Fruit fly (Drosophila melanogaster) whole organism, embryonic: ENCODE results near the gene CG13622.
A peak's percentile ranks its signal among the peaks of the same experiment; 100 is the strongest.

Experiments
- Atf3 ChIP-seq: fragments of 200-800 bp; sonication (Bioruptor generic); optimal IDR thresholded peaks from 3 replicates; lab custom pipeline; 2016; ENCODE audit warnings: missing biosample characterization, missing genetic modification characterization
- Bdp1 ChIP-seq: fragments of 200-800 bp; sonication (Bioruptor generic); optimal IDR thresholded peaks from 3 replicates; lab custom pipeline; 2016; ENCODE audit warnings: missing biosample characterization, missing genetic modification characterization
- C15 ChIP-seq: fragments of 200-800 bp; sonication (Bioruptor generic); IDR thresholded peaks from 3 replicates; pipeline ENCODE4 v1.3.6; 2022; ENCODE audit warnings: missing biosample characterization, missing genetic modification characterization
- CG1024 ChIP-seq: fragments of 200-800 bp; sonication (Bioruptor generic); IDR thresholded peaks from 2 replicates; pipeline ENCODE4 v1.3.6; 2022; ENCODE audit warnings: missing biosample characterization, missing genetic modification characterization
- CG11398 ChIP-seq: fragments of 200-800 bp; sonication (Bioruptor generic); optimal IDR thresholded peaks from 2 replicates; lab custom pipeline; 2016; ENCODE audit warnings: missing biosample characterization, missing genetic modification characterization
- CG12071 ChIP-seq: fragments of 200-800 bp; sonication (Bioruptor generic); optimal IDR thresholded peaks from 3 replicates; lab custom pipeline; 2018; ENCODE audit warnings: missing biosample characterization, mild to moderate bottlenecking, missing genetic modification characterization
- CG1233 ChIP-seq: fragments of 200-800 bp; sonication (Bioruptor generic); optimal IDR thresholded peaks from 4 replicates; lab custom pipeline; 2018; ENCODE audit warnings: missing biosample characterization, mild to moderate bottlenecking, missing genetic modification characterization
- CG17802 ChIP-seq: fragments of 200-800 bp; sonication (Bioruptor generic); optimal IDR thresholded peaks from 2 replicates; lab custom pipeline; 2018; ENCODE audit warnings: missing biosample characterization, mild to moderate bottlenecking, missing genetic modification characterization, moderate library complexity
- CG18619 ChIP-seq: fragments of 200-800 bp; sonication (Bioruptor generic); optimal IDR thresholded peaks from 3 replicates; lab custom pipeline; 2017; ENCODE audit warnings: missing biosample characterization, mild to moderate bottlenecking, missing genetic modification characterization
- CG2889 ChIP-seq: fragments of 200-800 bp; sonication (Bioruptor generic); IDR thresholded peaks from 3 replicates; pipeline ENCODE4 v1.3.6; 2022; ENCODE audit warnings: missing biosample characterization, missing genetic modification characterization
- CG32767 ChIP-seq: fragments of 200-800 bp; sonication (Bioruptor generic); IDR thresholded peaks from 2 replicates; pipeline ENCODE4 v1.3.6; 2022; ENCODE audit warnings: missing biosample characterization, missing genetic modification characterization
- CG4424 ChIP-seq: fragments of 200-800 bp; sonication (Bioruptor generic); optimal IDR thresholded peaks from 3 replicates; lab custom pipeline; 2016; ENCODE audit warnings: missing biosample characterization, missing genetic modification characterization
- CG4707 ChIP-seq: fragments of 200-800 bp; sonication (Bioruptor generic); optimal IDR thresholded peaks from 2 replicates; lab custom pipeline; 2018; ENCODE audit warnings: missing biosample characterization, mild to moderate bottlenecking, missing genetic modification characterization, moderate library complexity
- CG5180 ChIP-seq: fragments of 200-800 bp; sonication (Bioruptor generic); optimal IDR thresholded peaks from 3 replicates; lab custom pipeline; 2017; ENCODE audit warnings: missing biosample characterization, missing genetic modification characterization, mild to moderate bottlenecking, moderate library complexity, missing genetic modification reagents
- CG7271 ChIP-seq: fragments of 200-800 bp; sonication (Bioruptor generic); optimal IDR thresholded peaks from 2 replicates; lab custom pipeline; 2018; ENCODE audit warnings: missing biosample characterization, mild to moderate bottlenecking, missing genetic modification characterization, moderate library complexity
- CG8089 ChIP-seq: fragments of 200-800 bp; sonication (Bioruptor generic); optimal IDR thresholded peaks from 3 replicates; lab custom pipeline; 2016; ENCODE audit warnings: missing biosample characterization, missing genetic modification characterization
- CG8924 ChIP-seq: fragments of 200-800 bp; optimal IDR thresholded peaks from 3 replicates; lab custom pipeline; 2019; ENCODE audit warnings: missing biosample characterization, mild to moderate bottlenecking, missing genetic modification characterization, moderate library complexity
- CG9437 ChIP-seq: fragments of 200-800 bp; sonication (Bioruptor generic); optimal IDR thresholded peaks from 2 replicates; lab custom pipeline; 2018; ENCODE audit warnings: missing biosample characterization, mild to moderate bottlenecking, missing genetic modification characterization
- CTCF ChIP-seq: fragments of 200-800 bp; sonication (Bioruptor generic); optimal IDR thresholded peaks from 2 replicates; lab custom pipeline; 2017; ENCODE audit warnings: missing biosample characterization, mild to moderate bottlenecking, missing genetic modification characterization, moderate library complexity
- D19A ChIP-seq: fragments of 200-800 bp; optimal IDR thresholded peaks from 3 replicates; lab custom pipeline; 2019; ENCODE audit warnings: missing biosample characterization, mild to moderate bottlenecking, missing genetic modification characterization, moderate library complexity
- Doc2 ChIP-seq: fragments of 200-800 bp; sonication (Bioruptor generic); IDR thresholded peaks from 2 replicates; pipeline ENCODE4 v1.3.6; 2022; ENCODE audit warnings: missing biosample characterization, missing genetic modification characterization
- Dp ChIP-seq: fragments of 200-800 bp; sonication (Bioruptor generic); optimal IDR thresholded peaks from 2 replicates; lab custom pipeline; 2018; ENCODE audit warnings: missing biosample characterization, mild to moderate bottlenecking, missing genetic modification characterization, moderate library complexity
- E2f2 ChIP-seq: fragments of 200-800 bp; sonication (Bioruptor generic); IDR thresholded peaks from 2 replicates; pipeline ENCODE4 v1.3.6; 2022; ENCODE audit warnings: missing biosample characterization, missing genetic modification characterization
- HLHmδ ChIP-seq: fragments of 200-800 bp; sonication (Bioruptor generic); optimal IDR thresholded peaks from 2 replicates; lab custom pipeline; 2018; ENCODE audit warnings: missing biosample characterization, mild to moderate bottlenecking, missing genetic modification characterization, moderate library complexity
- Lim3 ChIP-seq: fragments of 200-800 bp; sonication (Bioruptor generic); IDR thresholded peaks from 2 replicates; pipeline ENCODE4 v1.3.6; 2022; ENCODE audit warnings: missing biosample characterization, missing genetic modification characterization
- MBD-R2 ChIP-seq: fragments of 200-800 bp; sonication (Bioruptor generic); IDR thresholded peaks from 2 replicates; pipeline ENCODE4 v1.3.6; 2022; ENCODE audit warnings: missing biosample characterization, missing genetic modification characterization
- Meics ChIP-seq: fragments of 200-800 bp; sonication (Bioruptor generic); optimal IDR thresholded peaks from 2 replicates; lab custom pipeline; 2017; ENCODE audit warnings: missing biosample characterization, mild to moderate bottlenecking, missing genetic modification characterization
- NfI ChIP-seq: fragments of 200-800 bp; sonication (Bioruptor generic); optimal IDR thresholded peaks from 3 replicates; lab custom pipeline; 2018; ENCODE audit warnings: missing biosample characterization, mild to moderate bottlenecking, missing genetic modification characterization, moderate library complexity
- Rx ChIP-seq: fragments of 200-800 bp; sonication (Bioruptor generic); IDR thresholded peaks from 2 replicates; pipeline ENCODE4 v1.3.6; 2022; ENCODE audit warnings: missing biosample characterization, missing genetic modification characterization
- Xbp1 ChIP-seq: fragments of 200-800 bp; sonication (Bioruptor generic); optimal IDR thresholded peaks from 3 replicates; lab custom pipeline; 2016; ENCODE audit warnings: missing biosample characterization, mild to moderate bottlenecking, missing genetic modification characterization
- al ChIP-seq: fragments of 200-800 bp; sonication (Bioruptor generic); IDR thresholded peaks from 2 replicates; pipeline ENCODE4 v1.3.6; 2022; ENCODE audit warnings: missing biosample characterization, missing genetic modification characterization
- cas ChIP-seq: fragments of 200-800 bp; sonication (Bioruptor generic); IDR thresholded peaks from 2 replicates; pipeline ENCODE4 v1.3.6; 2022; ENCODE audit warnings: missing biosample characterization, missing genetic modification characterization
- chinmo ChIP-seq: fragments of 200-800 bp; sonication (Bioruptor generic); IDR thresholded peaks from 4 replicates; pipeline ENCODE4 v1.3.6; 2022; ENCODE audit warnings: missing biosample characterization, missing genetic modification characterization; ENCODE audit not compliant: partially characterized antibody
- croc ChIP-seq: fragments of 200-800 bp; sonication (Bioruptor generic); conservative IDR thresholded peaks from 3 replicates; pipeline ENCODE4 v1.3.6; 2022; ENCODE audit warnings: missing biosample characterization, missing genetic modification characterization
- dati ChIP-seq: fragments of 200-800 bp; sonication (Bioruptor generic); IDR thresholded peaks from 2 replicates; pipeline ENCODE4 v1.3.6; 2022; ENCODE audit warnings: missing biosample characterization, missing genetic modification characterization
- dm ChIP-seq: fragments of 200-800 bp; sonication (Bioruptor generic); optimal IDR thresholded peaks from 3 replicates; lab custom pipeline; 2016; ENCODE audit warnings: missing biosample characterization, missing genetic modification characterization
- exex ChIP-seq: fragments of 200-800 bp; sonication (Bioruptor generic); optimal IDR thresholded peaks from 4 replicates; lab custom pipeline; 2018; ENCODE audit warnings: missing biosample characterization, mild to moderate bottlenecking, missing genetic modification characterization, moderate library complexity
- gce ChIP-seq: fragments of 200-800 bp; sonication (Bioruptor generic); IDR thresholded peaks from 3 replicates; pipeline ENCODE4 v1.3.6; 2022; ENCODE audit warnings: missing biosample characterization, missing genetic modification characterization
- grn ChIP-seq: fragments of 200-800 bp; sonication (Bioruptor generic); optimal IDR thresholded peaks from 3 replicates; lab custom pipeline; 2017; ENCODE audit warnings: missing biosample characterization, missing genetic modification characterization
- ind ChIP-seq: fragments of 200-800 bp; sonication (Bioruptor generic); optimal IDR thresholded peaks from 3 replicates; lab custom pipeline; 2016; ENCODE audit warnings: missing biosample characterization, missing genetic modification characterization
- klu ChIP-seq: fragments of 200-800 bp; sonication (Bioruptor generic); IDR thresholded peaks from 2 replicates; pipeline ENCODE4 v1.3.6; 2022; ENCODE audit warnings: missing biosample characterization, missing genetic modification characterization
- kni ChIP-seq: fragments of 200-800 bp; sonication (Bioruptor generic); optimal IDR thresholded peaks from 3 replicates; lab custom pipeline; 2017; ENCODE audit warnings: mild to moderate bottlenecking, missing biosample characterization, missing genetic modification reagents, missing genetic modification characterization
- luna ChIP-seq: fragments of 200-800 bp; sonication (Bioruptor generic); optimal IDR thresholded peaks from 2 replicates; lab custom pipeline; 2016; ENCODE audit warnings: missing biosample characterization, missing genetic modification characterization
- nom ChIP-seq: fragments of 200-800 bp; sonication (Bioruptor generic); optimal IDR thresholded peaks from 2 replicates; lab custom pipeline; 2017; ENCODE audit warnings: missing biosample characterization, missing genetic modification characterization, mild to moderate bottlenecking, moderate library complexity, missing genetic modification reagents
- salm ChIP-seq: fragments of 200-800 bp; sonication (Bioruptor generic); optimal IDR thresholded peaks from 2 replicates; lab custom pipeline; 2018; ENCODE audit warnings: missing biosample characterization, mild to moderate bottlenecking, missing genetic modification characterization
- sc ChIP-seq, 3 experiments: fragments of >200 bp in 2 of 3; fragments of 200-800 bp in 1 of 3; sonication (Bioruptor generic) in 1 of 3; optimal IDR thresholded peaks; 2 replicates in 2 of 3; 3 replicates in 1 of 3; lab custom pipeline; 2017; ENCODE audit warnings: mild to moderate bottlenecking in 1 of 3, missing biosample characterization in 1 of 3, missing genetic modification characterization in 1 of 3, missing genetic modification reagents in 1 of 3
- toy ChIP-seq: fragments of 200-800 bp; sonication (Bioruptor generic); IDR thresholded peaks from 2 replicates; pipeline ENCODE4 v1.3.6; 2022; ENCODE audit warnings: missing biosample characterization, missing genetic modification characterization
- trh ChIP-seq: fragments of 200-800 bp; sonication (Bioruptor generic); optimal IDR thresholded peaks from 2 replicates; lab custom pipeline; 2016; ENCODE audit warnings: missing biosample characterization, missing genetic modification characterization
- tx ChIP-seq: fragments of 200-800 bp; sonication (Bioruptor generic); optimal IDR thresholded peaks from 2 replicates; lab custom pipeline; 2016; ENCODE audit warnings: missing biosample characterization, missing genetic modification characterization
- wek ChIP-seq: fragments of 200-800 bp; sonication (Bioruptor generic); optimal IDR thresholded peaks from 3 replicates; lab custom pipeline; 2018; ENCODE audit warnings: missing biosample characterization, mild to moderate bottlenecking, missing genetic modification characterization, moderate library complexity
- yki ChIP-seq: fragments of >200 bp; optimal IDR thresholded peaks from 3 replicates; lab custom pipeline; 2018
- zfh1 ChIP-seq: fragments of 200-800 bp; sonication (Bioruptor generic); IDR thresholded peaks from 3 replicates; pipeline ENCODE4 v1.3.6; 2022; ENCODE audit warnings: missing biosample characterization, missing genetic modification characterization

The CG13622 gene

DNA sequence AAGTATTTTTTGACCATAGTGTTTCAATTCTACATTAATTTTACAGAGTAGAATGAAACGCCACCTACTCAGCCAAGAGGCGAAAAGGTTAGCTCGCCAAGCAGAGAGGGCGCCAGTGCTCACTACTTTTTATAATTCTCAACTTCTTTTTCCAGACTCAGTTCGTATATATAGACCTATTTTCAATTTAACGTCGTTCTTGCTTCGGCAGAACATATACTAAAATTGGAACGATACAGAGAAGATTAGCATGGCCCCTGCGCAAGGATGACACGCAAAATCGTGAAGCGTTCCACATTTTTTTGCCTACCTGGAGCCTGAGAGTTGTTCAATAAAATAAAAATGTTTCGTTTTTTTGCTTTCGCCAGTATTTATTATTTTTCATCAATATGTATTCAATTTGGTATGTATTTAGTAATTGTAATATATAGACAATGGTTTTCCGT lies 33.6 kb upstream of the CG13622 start (continued):
- TF ChIP-seq CG7271 (tag; lab: Kevin White, UChicago) = no peak
- peak; percentile 13 for TF ChIP-seq luna
- peak; percentile 67 for TF ChIP-seq nom
- peak; percentile 66 for TF ChIP-seq Atf3
- TF ChIP-seq CG8089 (GFP tag; lab: Kevin White, UChicago) = peak; percentile 63
- peak; percentile 18 for TF ChIP-seq Dp
- TF ChIP-seq al = no peak
- TF ChIP-seq exex (tag; lab: Kevin White, UChicago) = peak; percentile 21
- peak; percentile 86 for TF ChIP-seq Xbp1 (GFP tag; lab: Kevin White, UChicago)
- no peak; the same call in 2 of the 3 replicates for TF ChIP-seq croc (GFP tag; lab: Robert Waterston, UW)
- no peak for TF ChIP-seq sc (optimal IDR thresholded peaks at IDR 0.05; lab: Kevin White, UChicago)
- no peak for TF ChIP-seq sc (GFP tag; optimal IDR thresholded peaks at IDR 0.05; lab: Kevin White, UChicago)
- TF ChIP-seq CG12071 (GFP tag; lab: Kevin White, UChicago) = no peak
- TF ChIP-seq CG11398 = peak; percentile 54
- peak; percentile 54 for TF ChIP-seq CG4424 (GFP tag; lab: Kevin White, UChicago)
- TF ChIP-seq C15 = no peak
- TF ChIP-seq CG5180 = no peak
- no peak for TF ChIP-seq CG9437 (GFP tag; lab: Kevin White, UChicago)
- peak; percentile 36 for TF ChIP-seq D19A (tag; lab: Kevin White, UChicago)
- no peak for TF ChIP-seq grn (GFP tag; lab: Kevin White, UChicago)
- no peak for TF ChIP-seq yki
- peak; percentile 66; the same call in 2 of the 4 replicates for TF ChIP-seq chinmo (GFP tag; lab: Robert Waterston, UW)
- TF ChIP-seq CG32767 (GFP tag; lab: Robert Waterston, UW) = no peak
- no peak for TF ChIP-seq CG17802 (tag; lab: Kevin White, UChicago)
- no peak for TF ChIP-seq salm
- TF ChIP-seq Rx (GFP tag; lab: Robert Waterston, UW) = no peak
- TF ChIP-seq kni = peak; percentile 6
- TF ChIP-seq CG1233 (GFP tag; lab: Kevin White, UChicago) = peak; percentile 38
- no peak for TF ChIP-seq CG2889 (GFP tag; lab: Robert Waterston, UW)
- TF ChIP-seq HLHmδ (GFP tag; lab: Kevin White, UChicago) = no peak
- TF ChIP-seq Bdp1 (GFP tag; lab: Kevin White, UChicago) = peak; percentile 100
- peak; percentile 14 for TF ChIP-seq CG4707
- TF ChIP-seq CG8924 = no peak
- peak; percentile 99 for TF ChIP-seq CTCF (GFP tag; lab: Kevin White, UChicago)
- TF ChIP-seq klu (GFP tag; lab: Robert Waterston, UW) = 0 out of 2 replicates have a peak, but pooled peaks have one; percentile 15
- TF ChIP-seq Doc2 (GFP tag; lab: Robert Waterston, UW) = no peak
- peak; percentile 36 for TF ChIP-seq trh
- TF ChIP-seq tx (GFP tag; lab: Kevin White, UChicago) = peak; percentile 45
- peak; percentile 70 for TF ChIP-seq Meics (GFP tag; lab: Kevin White, UChicago)
- TF ChIP-seq wek = no peak
- peak; percentile 74 for TF ChIP-seq NfI
- 0 out of 2 replicates have a peak, but pooled peaks have one; percentile 39 for TF ChIP-seq CG1024 (GFP tag; lab: Robert Waterston, UW)
- TF ChIP-seq CG18619 (GFP tag; lab: Kevin White, UChicago) = peak; percentile 52
- TF ChIP-seq dm = peak; percentile 31
- peak; percentile 27; the same call in 1 of the 2 replicates for TF ChIP-seq E2f2 (GFP tag; lab: Robert Waterston, UW)
- no peak for TF ChIP-seq dati
- peak; percentile 76 for TF ChIP-seq zfh1
- TF ChIP-seq Lim3 (GFP tag; lab: Robert Waterston, UW) = no peak
- TF ChIP-seq toy (GFP tag; lab: Robert Waterston, UW) = no peak
- TF ChIP-seq ind (GFP tag; lab: Kevin White, UChicago) = peak; percentile 46
- TF ChIP-seq cas = 0 out of 2 replicates have a peak, but pooled peaks have one; percentile 37
- TF ChIP-seq gce (GFP tag; lab: Robert Waterston, UW) = no peak
- TF ChIP-seq MBD-R2 = peak; percentile 23; the same call in 1 of the 2 replicates
